Worm (Caenorhabditis elegans): ENCODE data around the gene Y39H10A.1.

Gene Y39H10A.1

ce11 chrV:3808336-3808735, 41.3 kb downstream of the Y39H10A.1 start, which contains the start of gene srw-6:
Gene srw-6, plus strand, starts transcription at chrV:3808636.
- TF ChIP-seq pha-2 (tag; optimal IDR thresholded peaks at IDR 0.05): no peak
- no peak for TF ChIP-seq elt-2 (tag; optimal IDR thresholded peaks at IDR 0.05)
- TF ChIP-seq sox-4 (tag; optimal IDR thresholded peaks at IDR 0.05): no peak
- no peak for TF ChIP-seq ztf-16 (tag; optimal IDR thresholded peaks at IDR 0.05)
- TF ChIP-seq che-1 (tag; optimal IDR thresholded peaks at IDR 0.05): no peak

ce11 chrV:3810035-3810434, 43.0 kb downstream of the Y39H10A.1 start:
- TF ChIP-seq nfya-1 (tag; optimal IDR thresholded peaks at IDR 0.05) (no peak), ceh-22 (tag; optimal IDR thresholded peaks at IDR 0.05) (no peak), F13H6.1 (tag; optimal IDR thresholded peaks at IDR 0.05) (no peak), ceh-9 (tag; optimal IDR thresholded peaks at IDR 0.05) (no peak), ceh-14 (tag; optimal IDR thresholded peaks at IDR 0.05) (no peak), ceh-45 (GFP tag; IDR thresholded peaks at IDR 0.05) (no peak), K02D7.2 (tag; optimal IDR thresholded peaks at IDR 0.05) (no peak), fax-1 (tag; optimal IDR thresholded peaks at IDR 0.05) (no peak), nhr-232 (tag; optimal IDR thresholded peaks at IDR 0.05) (no peak), pqm-1 (tag; optimal IDR thresholded peaks at IDR 0.05) (no peak), hlh-15 (tag; optimal IDR thresholded peaks at IDR 0.05) (no peak)

- TF ChIP-seq pha-4 (tag; optimal IDR thresholded peaks at IDR 0.05) (no peak), tbx-7 (tag; optimal IDR thresholded peaks at IDR 0.05) (no peak), madf-2 (tag; optimal IDR thresholded peaks at IDR 0.05) (no peak), nfya-1 (tag; optimal IDR thresholded peaks at IDR 0.05) (no peak), ceh-24 (tag; optimal IDR thresholded peaks at IDR 0.05) (no peak), eyg-1 (tag; optimal IDR thresholded peaks at IDR 0.05) (no peak), hlh-6 (tag; optimal IDR thresholded peaks at IDR 0.05) (no peak), npax-4 (tag; optimal IDR thresholded peaks at IDR 0.05) (no peak)
These were observed 44.5 kb downstream of the Y39H10A.1 start, which contains the start of gene scl-13 for ce11 chrV:3811541-3811940. Gene scl-13, minus strand, starts transcription at chrV:3811641.

ce11 chrV:3812291-3812690, 45.3 kb downstream of the Y39H10A.1 start, which contains the start of gene scl-12:
Gene scl-12, plus strand, starts transcription at chrV:3812591.
- TF ChIP-seq tbx-7 (tag; optimal IDR thresholded peaks at IDR 0.05) (no peak), fkh-6 (tag; optimal IDR thresholded peaks at IDR 0.05) (no peak), ahr-1 (tag; optimal IDR thresholded peaks at IDR 0.05) (no peak), F13H6.1 (tag; optimal IDR thresholded peaks at IDR 0.05) (no peak), hlh-6 (tag; optimal IDR thresholded peaks at IDR 0.05) (no peak), madf-2 (tag; optimal IDR thresholded peaks at IDR 0.05) (no peak), lin-11 (tag; optimal IDR thresholded peaks at IDR 0.05) (no peak), pha-2 (tag; optimal IDR thresholded peaks at IDR 0.05) (no peak), Y22D7AL.16 (tag; optimal IDR thresholded peaks at IDR 0.05) (no peak), ceh-48 (tag; optimal IDR thresholded peaks at IDR 0.05) (no peak)

- no peak for TF ChIP-seq C38D4.7 (GFP tag; optimal IDR thresholded peaks at IDR 0.05)
- no peak for TF ChIP-seq fkh-10 (GFP tag; optimal IDR thresholded peaks at IDR 0.05)
- TF ChIP-seq pat-9 (tag; optimal IDR thresholded peaks at IDR 0.05): no peak
- TF ChIP-seq ceh-34 (tag; optimal IDR thresholded peaks at IDR 0.05): no peak
These were observed 47.0 kb downstream of the Y39H10A.1 start for ce11 chrV:3814009-3814408.

- TF ChIP-seq ets-4 (tag; optimal IDR thresholded peaks at IDR 0.05): no peak
- TF ChIP-seq ceh-2 (tag; optimal IDR thresholded peaks at IDR 0.05): no peak
- peak; percentile 3 for TF ChIP-seq ceh-31 (tag; optimal IDR thresholded peaks at IDR 0.05)
- no peak for TF ChIP-seq elt-2 (tag; optimal IDR thresholded peaks at IDR 0.05)
- TF ChIP-seq K02D7.2 (tag; optimal IDR thresholded peaks at IDR 0.05): no peak
- no peak for TF ChIP-seq gmeb-2 (tag; optimal IDR thresholded peaks at IDR 0.05)
- TF ChIP-seq fkh-6 (tag; optimal IDR thresholded peaks at IDR 0.05): no peak
- TF ChIP-seq unc-42 (tag; optimal IDR thresholded peaks at IDR 0.05): peak; percentile 44
- TF ChIP-seq ceh-30 (tag; optimal IDR thresholded peaks at IDR 0.05): no peak
- TF ChIP-seq ztf-16 (tag; optimal IDR thresholded peaks at IDR 0.05): no peak
These were observed 47.9 kb downstream of the Y39H10A.1 start, which contains the start of gene H10D18.1 for ce11 chrV:3814938-3815337. Gene H10D18.1, plus strand, starts transcription at chrV:3815214.
